Worm (Caenorhabditis elegans) whole organism, L4 larva: ENCODE results near the gene C26B2.7.
A peak's percentile ranks its signal among the peaks of the same experiment; 100 is the strongest.

Experiments
- F26F4.8 ChIP-seq: fragments of 200-800 bp; sonication (Bioruptor generic); conservative IDR thresholded peaks from 2 replicates; pipeline ENCODE4 v1.3.6; 2022; ENCODE audit warnings: missing genetic modification characterization, missing compliant biosample characterization
- F37D6.2 ChIP-seq: sonication (generic microtip); optimal IDR thresholded peaks from 2 replicates; lab custom pipeline; 2016; ENCODE audit warnings: mild to moderate bottlenecking, missing genetic modification characterization, missing compliant biosample characterization
- T20F7.1 ChIP-seq: fragments of 200-800 bp; sonication (Bioruptor generic); optimal IDR thresholded peaks from 2 replicates; lab custom pipeline; 2018; ENCODE audit warnings: mild to moderate bottlenecking, missing genetic modification characterization, missing compliant biosample characterization
- T26A8.4 ChIP-seq: fragments of 200-800 bp; sonication (Bioruptor generic); IDR thresholded peaks from 2 replicates; pipeline ENCODE4 v1.3.6; 2022; ENCODE audit warnings: missing genetic modification characterization, missing compliant biosample characterization
- Y48G9A.11 ChIP-seq: fragments of 200-800 bp; sonication (Bioruptor generic); IDR thresholded peaks from 2 replicates; pipeline ENCODE4 v1.3.6; 2022; ENCODE audit warnings: missing genetic modification reagents, missing genetic modification characterization, missing compliant biosample characterization
- Y5F2A.4 ChIP-seq: fragments of 200-800 bp; sonication (Bioruptor generic); optimal IDR thresholded peaks from 2 replicates; lab custom pipeline; 2018; ENCODE audit warnings: mild to moderate bottlenecking, missing genetic modification characterization, missing compliant biosample characterization
- ZK337.2 ChIP-seq: fragments of 200-800 bp; sonication (Bioruptor generic); IDR thresholded peaks from 2 replicates; pipeline ENCODE4 v1.3.6; 2022; ENCODE audit warnings: missing genetic modification reagents, missing genetic modification characterization, missing compliant biosample characterization
- aha-1 ChIP-seq: fragments of 150-350 bp; peaks from one replicate; lab custom pipeline; 2014; ENCODE audit warnings: missing biosample characterization, missing genetic modification characterization
- ceh-28 ChIP-seq: fragments of 150-350 bp; optimal IDR thresholded peaks from 2 replicates; lab custom pipeline; 2014; ENCODE audit warnings: missing biosample characterization, missing genetic modification reagents, missing genetic modification characterization
- ceh-82 ChIP-seq: sonication (generic microtip); optimal IDR thresholded peaks from 2 replicates; lab custom pipeline; 2017; ENCODE audit warnings: missing biosample characterization, missing genetic modification characterization
- daf-16 ChIP-seq, 3 experiments: sonication (generic microtip); optimal IDR thresholded peaks; 2 replicates each; lab custom pipeline; 2016 to 2017; ENCODE audit warnings: missing genetic modification characterization in 3 of 3, missing genetic modification reagents in 3 of 3, mild to moderate bottlenecking in 2 of 3, missing compliant biosample characterization in 2 of 3, missing biosample characterization in 1 of 3, moderate library complexity in 1 of 3
- dmd-8 ChIP-seq: fragments of 200-800 bp; sonication (Bioruptor generic); IDR thresholded peaks from 2 replicates; pipeline ENCODE4 v1.3.6; 2022; ENCODE audit warnings: missing genetic modification characterization, missing compliant biosample characterization
- dmd-9 ChIP-seq: fragments of 200-800 bp; sonication (Bioruptor generic); IDR thresholded peaks from 2 replicates; pipeline ENCODE4 v1.3.6; 2022; ENCODE audit warnings: missing genetic modification reagents, missing genetic modification characterization, missing compliant biosample characterization
- dve-1 ChIP-seq: sonication (generic microtip); optimal IDR thresholded peaks from 2 replicates; lab custom pipeline; 2017; ENCODE audit warnings: antibody characterized with exemption, mild to moderate bottlenecking, missing genetic modification characterization, missing compliant biosample characterization; ENCODE audit not compliant: insufficient read depth
- egl-27 ChIP-seq: sonication (generic microtip); optimal IDR thresholded peaks from 3 replicates; lab custom pipeline; 2017; ENCODE audit warnings: missing biosample characterization, missing genetic modification reagents, missing genetic modification characterization
- fos-1 ChIP-seq: fragments of 150-350 bp; optimal IDR thresholded peaks from 2 replicates; lab custom pipeline; 2014; ENCODE audit warnings: missing biosample characterization, missing genetic modification characterization
- hlh-11 ChIP-seq: fragments of 200-800 bp; sonication (Bioruptor generic); optimal IDR thresholded peaks from 2 replicates; lab custom pipeline; 2018; ENCODE audit warnings: mild to moderate bottlenecking, missing genetic modification characterization, missing compliant biosample characterization
- lin-1 ChIP-seq: fragments of 200-800 bp; sonication (Bioruptor generic); IDR thresholded peaks from 2 replicates; pipeline ENCODE4 v1.3.6; 2022; ENCODE audit warnings: missing genetic modification reagents, missing genetic modification characterization, missing compliant biosample characterization
- madf-5 ChIP-seq, 2 experiments: fragments of 200-800 bp; sonication (Bioruptor generic); IDR thresholded peaks; 2 replicates each; pipeline ENCODE4 v1.3.6; 2022; ENCODE audit warnings: missing compliant biosample characterization in 2 of 2, missing genetic modification characterization in 2 of 2
- mdl-1 ChIP-seq, 2 experiments: fragments of 150-350 bp in 1 of 2; sonication (generic microtip) in 1 of 2; optimal IDR thresholded peaks; 2 replicates each; lab custom pipeline; 2014 to 2017; ENCODE audit warnings: missing biosample characterization in 2 of 2, missing genetic modification characterization in 2 of 2
- mxl-3 ChIP-seq: fragments of 200-800 bp; sonication (Bioruptor generic); optimal IDR thresholded peaks from 2 replicates; lab custom pipeline; 2018; ENCODE audit warnings: mild to moderate bottlenecking, missing genetic modification characterization, missing compliant biosample characterization
- nhr-25 ChIP-seq: sonication (generic microtip); optimal IDR thresholded peaks from 2 replicates; lab custom pipeline; 2017; ENCODE audit warnings: missing genetic modification characterization, mild to moderate bottlenecking, missing compliant biosample characterization, antibody characterized with exemption, moderate library complexity, borderline replicate concordance; ENCODE audit not compliant: insufficient read depth
- nhr-28 ChIP-seq: fragments of 150-350 bp; optimal IDR thresholded peaks from 2 replicates; lab custom pipeline; 2014; ENCODE audit warnings: missing biosample characterization, missing genetic modification characterization
- nhr-48 ChIP-seq: sonication (generic microtip); optimal IDR thresholded peaks from 2 replicates; lab custom pipeline; 2016; ENCODE audit warnings: mild to moderate bottlenecking, missing genetic modification characterization, missing compliant biosample characterization
- nhr-6 ChIP-seq: fragments of 150-350 bp; optimal IDR thresholded peaks from 2 replicates; lab custom pipeline; 2014; ENCODE audit warnings: missing biosample characterization, missing genetic modification characterization
- pqm-1 ChIP-seq: sonication (generic microtip); optimal IDR thresholded peaks from 2 replicates; lab custom pipeline; 2017; ENCODE audit warnings: missing biosample characterization, missing genetic modification characterization
- rbr-2 ChIP-seq: sonication (generic microtip); optimal IDR thresholded peaks from 2 replicates; lab custom pipeline; 2016; ENCODE audit warnings: missing genotype, missing genetic modification characterization, missing compliant biosample characterization
- set-16 ChIP-seq: fragments of 200-800 bp; sonication (Bioruptor generic); IDR thresholded peaks from 2 replicates; pipeline ENCODE4 v1.3.6; 2022; ENCODE audit warnings: missing genetic modification reagents, missing genetic modification characterization, missing compliant biosample characterization
- snpc-4 ChIP-seq: fragments of 150-350 bp; optimal IDR thresholded peaks from 2 replicates; lab custom pipeline; 2014; ENCODE audit warnings: missing biosample characterization, missing genetic modification characterization
- tag-97 ChIP-seq: fragments of 200-800 bp; sonication (Bioruptor generic); IDR thresholded peaks from 2 replicates; pipeline ENCODE4 v1.3.6; 2022; ENCODE audit warnings: missing genetic modification characterization, missing compliant biosample characterization
- unc-62 ChIP-seq, 3 experiments: fragments of 150-350 bp in 1 of 3; sonication (generic microtip); optimal IDR thresholded peaks in 2 of 3; peaks in 1 of 3; 1 replicate in 1 of 3; 2 replicates in 2 of 3; lab custom pipeline; 2014 to 2017; ENCODE audit warnings: missing biosample characterization in 3 of 3, missing genetic modification characterization in 3 of 3, missing genetic modification reagents in 3 of 3, missing genotype in 1 of 3
- zfp-3 ChIP-seq: fragments of 200-800 bp; sonication (Bioruptor generic); conservative IDR thresholded peaks from 2 replicates; pipeline ENCODE4 v1.3.6; 2022; ENCODE audit warnings: missing genetic modification reagents, missing genetic modification characterization, missing compliant biosample characterization
- zip-11 ChIP-seq: fragments of 200-800 bp; sonication (Bioruptor generic); IDR thresholded peaks from 2 replicates; pipeline ENCODE4 v1.3.6; 2022; ENCODE audit warnings: missing genetic modification characterization, missing compliant biosample characterization

The C26B2.7 gene

ce11 chrIV:8000763-8001162, 15.3 kb upstream of the C26B2.7 start:
- no peak for TF ChIP-seq pqm-1 (tag; lab: Kevin White, UChicago)
- TF ChIP-seq aha-1: peak; percentile 21

DNA sequence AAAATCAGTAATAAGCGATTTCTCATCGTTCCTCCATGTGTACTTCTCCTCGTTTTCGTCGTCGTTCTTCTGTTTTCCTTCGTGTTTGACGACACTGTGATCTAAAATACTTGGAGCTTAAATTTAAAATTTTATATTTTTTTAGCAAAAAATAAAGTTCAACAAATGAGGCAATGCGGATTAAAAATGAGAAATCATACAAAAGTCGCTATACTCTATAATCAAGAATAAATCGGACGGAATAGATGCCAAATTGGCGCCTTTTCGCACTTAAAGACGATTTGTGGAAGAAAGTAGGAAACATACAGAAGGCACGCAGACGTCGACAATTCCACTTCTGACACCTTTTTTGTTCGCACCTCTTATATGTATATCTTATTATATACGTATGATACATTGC, 12.1 kb upstream of the C26B2.7 start, which contains the start of gene rig-4:
TSS of gene rig-4 (minus strand) at position 101 of the 400 bp plus-strand sequence.
- TF ChIP-seq T26A8.4 (GFP tag; lab: Robert Waterston, UW): no peak
- TF ChIP-seq dmd-9 (GFP tag; lab: Robert Waterston, UW): no peak

DNA sequence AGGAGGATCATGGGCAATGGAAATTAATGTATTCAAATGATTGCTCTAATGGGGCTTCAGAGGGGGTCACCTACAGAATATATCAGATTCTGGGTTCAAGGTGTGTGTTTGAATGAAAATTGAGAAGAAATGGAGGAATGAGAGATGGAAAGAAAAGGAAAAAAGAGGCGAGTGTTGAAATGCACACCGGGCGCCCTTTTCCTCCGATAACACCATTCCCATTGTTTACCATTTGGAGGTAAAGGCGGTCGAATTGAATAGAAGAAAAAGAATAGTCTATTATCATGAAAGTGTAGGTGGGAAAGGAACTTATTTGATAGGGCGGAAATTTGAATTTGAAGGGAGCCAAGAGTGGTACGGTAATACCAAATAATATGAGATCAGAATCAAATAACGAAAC, 10.7 kb upstream of the C26B2.7 start:
- TF ChIP-seq hlh-11 (tag; lab: Kevin White, UChicago): peak; percentile 29
- no peak for TF ChIP-seq madf-5 (GFP tag; IDR thresholded peaks at IDR 0.05; lab: Robert Waterston, UW)
- no peak for TF ChIP-seq nhr-48 (tag; lab: Kevin White, UChicago)
- TF ChIP-seq T20F7.1: no peak
- TF ChIP-seq mdl-1 (tag; optimal IDR thresholded peaks at IDR 0.05; lab: Kevin White, UChicago): no peak
- peak; percentile 24 for TF ChIP-seq nhr-28 (tag; lab: Kevin White, UChicago)
- peak; percentile 64 for TF ChIP-seq pqm-1 (tag; lab: Kevin White, UChicago)
- no peak for TF ChIP-seq nhr-6 (tag; lab: Kevin White, UChicago)
- no peak for TF ChIP-seq dmd-8
- TF ChIP-seq dve-1 (tag; lab: Kevin White, UChicago): peak; percentile 39
- TF ChIP-seq ceh-28: no peak
- TF ChIP-seq daf-16 (GFP tag; optimal IDR thresholded peaks at IDR 0.05; lab: Kevin White, UChicago): no peak
- peak; percentile 64 for TF ChIP-seq daf-16 (tag; optimal IDR thresholded peaks at IDR 0.05; lab: Kevin White, UChicago)
- TF ChIP-seq Y5F2A.4: no peak
- TF ChIP-seq lin-1: no peak
- no peak for TF ChIP-seq fos-1 (tag; lab: Kevin White, UChicago)
- no peak for TF ChIP-seq F26F4.8
- no peak for TF ChIP-seq F37D6.2
- TF ChIP-seq tag-97: no peak

ce11 chrIV:8006161-8006560, 9.9 kb upstream of the C26B2.7 start:
- TF ChIP-seq ceh-82 (tag; lab: Kevin White, UChicago): no peak

DNA sequence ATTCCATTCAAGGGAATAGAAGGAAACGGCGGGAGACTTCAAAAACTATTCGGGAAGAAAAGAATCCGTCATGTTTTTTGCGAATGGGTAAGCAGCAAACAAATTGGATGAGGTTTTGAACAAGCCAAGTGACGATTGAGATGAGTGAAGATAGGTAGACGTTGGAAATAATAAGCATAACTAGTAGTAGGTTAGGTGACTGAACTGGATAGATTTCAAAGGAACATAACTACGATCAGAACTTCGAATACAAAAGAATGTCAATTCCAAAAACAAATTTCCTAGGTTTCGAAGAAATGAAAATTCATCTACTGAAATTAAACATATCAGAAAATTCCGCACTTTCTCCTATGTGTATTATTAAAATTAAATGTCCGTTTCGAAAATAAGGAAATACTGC, 8.5 kb upstream of the C26B2.7 start:
- no peak for TF ChIP-seq ZK337.2 (GFP tag; lab: Robert Waterston, UW)
- no peak for TF ChIP-seq Y48G9A.11 (GFP tag; lab: Robert Waterston, UW)
- no peak for TF ChIP-seq zfp-3 (GFP tag; lab: Robert Waterston, UW)
- no peak for TF ChIP-seq egl-27
- peak; percentile 92 for TF ChIP-seq aha-1

- TF ChIP-seq T26A8.4 (GFP tag; lab: Robert Waterston, UW) (no peak), mxl-3 (peak; percentile 10), rbr-2 (tag; lab: Kevin White, UChicago) (no peak), unc-62 (GFP tag; optimal IDR thresholded peaks at IDR 0.05 in 1 of 2; lab: Kevin White, UChicago) (peak in 1 of 2 experiments; percentile 93), unc-62 (tag; optimal IDR thresholded peaks at IDR 0.05; lab: Kevin White, UChicago) (no peak), set-16 (GFP tag; lab: Robert Waterston, UW) (no peak), snpc-4 (tag; lab: Kevin White, UChicago) (no peak), zip-11 (GFP tag; lab: Robert Waterston, UW) (no peak), nhr-25 (tag; lab: Kevin White, UChicago) (no peak)
These were observed 7.9 kb upstream of the C26B2.7 start for ce11 chrIV:8008137-8008536.
